Worm (Caenorhabditis elegans): ENCODE results near the gene srg-50.

Gene srg-50

DNA sequence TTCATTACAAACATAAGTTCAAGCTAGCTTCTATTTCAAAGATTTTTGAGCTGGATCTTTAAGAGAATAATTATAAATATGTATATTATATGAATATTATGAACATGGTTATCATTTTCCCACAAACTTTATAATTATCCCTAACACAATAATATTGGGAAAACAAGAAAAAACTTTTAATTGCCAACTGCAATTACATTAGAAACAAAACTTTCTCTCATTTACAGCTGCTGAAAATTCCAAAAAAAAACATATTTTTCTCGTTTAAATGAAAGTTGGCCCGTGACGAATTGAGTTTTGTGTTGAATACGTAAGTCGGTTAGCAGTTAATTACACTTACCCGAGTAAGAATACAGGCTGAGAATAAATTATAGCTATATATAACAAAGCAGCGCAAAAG lies 12.3 kb downstream of the srg-50 start:
- TF ChIP-seq ztf-23 (GFP tag; IDR thresholded peaks at IDR 0.05): no peak
- TF ChIP-seq ztf-29 (GFP tag; IDR thresholded peaks at IDR 0.05): no peak
- no peak for TF ChIP-seq T22C8.4 (GFP tag; IDR thresholded peaks at IDR 0.05)
- no peak for TF ChIP-seq flt-1 (GFP tag; IDR thresholded peaks at IDR 0.05)

DNA sequence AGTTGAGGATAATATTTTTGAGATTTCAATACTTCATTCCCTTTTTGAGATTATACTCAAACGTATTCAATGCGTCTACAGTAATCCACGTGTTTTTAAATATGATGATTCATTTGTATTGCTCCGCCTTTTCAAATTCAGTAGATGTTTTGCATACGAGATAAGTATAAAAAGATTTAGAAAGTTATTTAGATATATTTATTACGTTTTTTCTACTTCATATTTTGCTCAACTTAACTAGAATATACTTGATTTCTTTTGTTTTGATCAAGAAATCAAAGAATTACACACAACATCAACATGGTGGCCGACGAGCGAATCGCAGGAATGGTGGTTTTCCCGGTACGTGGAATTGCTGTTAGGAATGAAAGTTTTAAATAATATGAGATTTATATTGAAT lies 17.3 kb downstream of the srg-50 start, which contains the start of gene srx-50:
srx-50 (plus strand) TSS at position 301 of the 400 bp plus-strand sequence.
- no peak for TF ChIP-seq T22C8.4 (GFP tag; IDR thresholded peaks at IDR 0.05)
- TF ChIP-seq tab-1 (GFP tag; IDR thresholded peaks at IDR 0.05): no peak
- no peak for TF ChIP-seq flt-1 (GFP tag; IDR thresholded peaks at IDR 0.05)
- TF ChIP-seq ztf-23 (GFP tag; IDR thresholded peaks at IDR 0.05): no peak

DNA sequence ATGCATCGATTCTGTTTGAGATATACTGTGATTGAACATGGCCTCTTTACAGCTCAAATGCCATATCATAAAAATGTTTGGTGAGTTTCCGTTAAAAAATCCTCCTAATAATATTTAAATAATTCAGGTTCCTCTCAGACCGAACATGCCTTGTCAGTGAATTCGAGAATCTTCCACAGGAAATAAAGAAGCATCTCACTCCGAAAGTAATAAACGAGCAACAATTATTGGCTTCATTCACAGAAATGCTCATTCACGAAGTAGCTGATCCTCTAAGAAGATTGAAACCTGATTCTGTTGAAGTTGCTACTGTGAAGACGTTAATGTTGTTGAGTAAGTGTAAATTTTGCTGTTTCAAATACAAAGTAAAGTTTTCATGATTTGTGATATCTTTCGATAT lies 22.8 kb downstream of the srg-50 start:
- TF ChIP-seq med-1 (GFP tag; optimal IDR thresholded peaks at IDR 0.05; ENCODE audit: insufficient read depth): no peak
- TF ChIP-seq ztf-23 (GFP tag; IDR thresholded peaks at IDR 0.05): no peak
- no peak for TF ChIP-seq T22C8.4 (GFP tag; IDR thresholded peaks at IDR 0.05)
- TF ChIP-seq flt-1 (GFP tag; IDR thresholded peaks at IDR 0.05): no peak
- TF ChIP-seq cog-1 (tag; optimal IDR thresholded peaks at IDR 0.05): no peak
- TF ChIP-seq tab-1 (GFP tag; IDR thresholded peaks at IDR 0.05): no peak
- TF ChIP-seq ref-1 (GFP tag; conservative IDR thresholded peaks at IDR 0.05): no peak
- no peak for TF ChIP-seq klf-2 (GFP tag; conservative IDR thresholded peaks at IDR 0.05)
- TF ChIP-seq ztf-29 (GFP tag; IDR thresholded peaks at IDR 0.05): no peak

DNA sequence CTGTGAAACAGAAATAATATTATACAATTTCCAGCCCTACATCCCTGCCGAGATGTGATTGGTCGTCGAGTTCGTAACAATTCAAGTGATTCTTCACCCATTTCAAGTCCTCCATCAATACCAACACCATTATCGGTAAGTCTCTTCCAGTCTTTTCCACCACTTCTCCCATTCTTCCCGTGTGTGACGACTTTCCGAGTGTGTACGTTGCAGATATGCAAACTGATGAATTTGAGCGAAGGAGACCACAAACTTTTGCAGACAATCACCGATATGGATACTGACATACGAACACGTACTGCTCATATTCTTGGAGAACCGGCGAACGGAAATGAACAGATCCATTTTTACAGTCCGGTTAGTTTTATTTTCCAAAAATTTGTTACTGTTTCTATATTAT lies 23.4 kb downstream of the srg-50 start:
- TF ChIP-seq ztf-23 (GFP tag; IDR thresholded peaks at IDR 0.05) (no peak), ztf-29 (GFP tag; IDR thresholded peaks at IDR 0.05) (no peak), ref-1 (GFP tag; conservative IDR thresholded peaks at IDR 0.05) (no peak), tab-1 (GFP tag; IDR thresholded peaks at IDR 0.05) (no peak), T22C8.4 (GFP tag; IDR thresholded peaks at IDR 0.05) (no peak), flt-1 (GFP tag; IDR thresholded peaks at IDR 0.05) (no peak), med-1 (GFP tag; optimal IDR thresholded peaks at IDR 0.05; ENCODE audit: insufficient read depth) (no peak), klf-2 (GFP tag; conservative IDR thresholded peaks at IDR 0.05) (no peak), cog-1 (tag; optimal IDR thresholded peaks at IDR 0.05) (no peak)

DNA sequence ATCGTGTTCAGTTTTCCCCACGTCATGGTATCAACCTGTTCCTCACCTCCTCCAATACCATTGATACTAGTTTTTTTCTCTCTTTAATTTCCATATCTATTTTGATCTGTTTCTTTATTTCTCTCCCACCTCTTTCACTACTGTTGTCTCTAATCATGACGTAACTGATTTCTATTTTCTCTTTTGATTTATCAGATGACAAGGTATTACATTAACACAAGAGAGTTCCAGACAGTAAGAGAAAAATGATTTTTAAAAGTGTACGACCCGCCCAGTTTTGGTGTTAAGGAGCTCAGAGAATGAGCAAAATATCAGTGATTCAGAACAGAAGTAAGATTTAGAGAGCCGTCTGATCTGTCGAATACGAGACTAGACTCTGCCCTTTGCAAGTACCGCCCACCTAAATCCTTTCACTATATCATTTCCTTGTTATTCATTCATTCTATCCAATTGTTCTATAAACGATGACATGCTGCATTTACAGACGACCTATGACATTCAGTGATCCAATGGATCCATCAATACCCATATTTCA lies 25.2 kb downstream of the srg-50 start, which contains the start of gene nhr-105:
nhr-105 (plus strand) TSS at position 485 of the 535 bp plus-strand sequence.
- no peak for TF ChIP-seq tab-1 (GFP tag; IDR thresholded peaks at IDR 0.05)
- TF ChIP-seq ref-1 (GFP tag; conservative IDR thresholded peaks at IDR 0.05): no peak
- TF ChIP-seq ztf-29 (GFP tag; IDR thresholded peaks at IDR 0.05): no peak
- no peak for TF ChIP-seq klf-2 (GFP tag; conservative IDR thresholded peaks at IDR 0.05)
- no peak for TF ChIP-seq ztf-23 (GFP tag; IDR thresholded peaks at IDR 0.05)
- no peak for TF ChIP-seq med-1 (GFP tag; optimal IDR thresholded peaks at IDR 0.05; ENCODE audit: insufficient read depth)
- no peak for TF ChIP-seq flt-1 (GFP tag; IDR thresholded peaks at IDR 0.05)
- no peak for TF ChIP-seq cog-1 (tag; optimal IDR thresholded peaks at IDR 0.05)
- no peak for TF ChIP-seq T22C8.4 (GFP tag; IDR thresholded peaks at IDR 0.05)

DNA sequence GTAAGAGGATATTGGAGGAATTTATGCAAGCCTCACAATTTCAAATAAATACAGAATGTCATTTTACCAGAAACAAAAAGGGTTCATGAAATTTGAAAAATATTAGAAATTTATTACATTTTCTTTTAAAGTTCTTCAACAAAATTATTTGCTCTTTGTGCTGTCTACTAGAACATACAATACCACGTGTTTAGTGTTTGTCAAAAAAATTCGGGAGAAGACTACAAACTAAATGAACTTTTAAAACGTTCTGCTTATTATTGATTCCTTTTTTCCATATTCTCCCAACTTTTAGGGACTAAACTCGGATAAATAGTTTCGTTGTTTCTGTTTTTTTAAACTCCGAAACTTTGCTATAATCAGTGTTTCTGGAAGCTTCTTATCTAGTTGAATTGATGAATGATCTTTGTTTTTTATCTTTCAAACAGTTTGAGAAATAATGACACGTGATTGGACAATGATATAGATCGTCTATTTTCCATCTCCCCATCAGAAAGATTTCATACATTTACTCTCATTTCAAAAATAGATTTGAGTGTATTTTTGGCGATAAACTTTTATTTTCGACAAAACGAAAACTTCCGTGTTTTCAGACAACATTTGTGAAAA lies 26.2 kb downstream of the srg-50 start:
- TF ChIP-seq ztf-29 (GFP tag; IDR thresholded peaks at IDR 0.05) (no peak), flt-1 (GFP tag; IDR thresholded peaks at IDR 0.05) (no peak), ref-1 (GFP tag; conservative IDR thresholded peaks at IDR 0.05) (no peak)

DNA sequence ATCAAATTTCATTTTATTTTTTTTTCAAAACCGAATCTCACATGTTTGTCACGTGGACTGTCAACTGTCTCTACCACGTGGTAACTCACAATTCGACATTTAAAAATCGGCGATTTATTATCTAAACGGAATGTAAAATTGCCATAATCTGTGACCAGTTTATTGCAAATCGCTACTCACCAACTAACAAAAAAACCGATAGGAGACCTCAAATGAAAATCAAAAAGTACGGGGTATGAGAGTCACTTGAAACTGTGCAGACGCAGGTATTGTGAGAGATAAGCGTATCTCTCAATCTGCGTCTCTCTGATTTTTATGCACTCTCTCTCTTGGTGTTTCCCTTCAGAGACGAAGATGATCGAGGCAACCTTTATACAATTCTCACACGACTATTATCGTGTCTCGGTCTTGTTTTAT lies 27.2 kb downstream of the srg-50 start:
- TF ChIP-seq flt-1 (GFP tag; IDR thresholded peaks at IDR 0.05) (no peak), tab-1 (GFP tag; IDR thresholded peaks at IDR 0.05) (no peak), T22C8.4 (GFP tag; IDR thresholded peaks at IDR 0.05) (no peak), cog-1 (tag; optimal IDR thresholded peaks at IDR 0.05) (no peak)

DNA sequence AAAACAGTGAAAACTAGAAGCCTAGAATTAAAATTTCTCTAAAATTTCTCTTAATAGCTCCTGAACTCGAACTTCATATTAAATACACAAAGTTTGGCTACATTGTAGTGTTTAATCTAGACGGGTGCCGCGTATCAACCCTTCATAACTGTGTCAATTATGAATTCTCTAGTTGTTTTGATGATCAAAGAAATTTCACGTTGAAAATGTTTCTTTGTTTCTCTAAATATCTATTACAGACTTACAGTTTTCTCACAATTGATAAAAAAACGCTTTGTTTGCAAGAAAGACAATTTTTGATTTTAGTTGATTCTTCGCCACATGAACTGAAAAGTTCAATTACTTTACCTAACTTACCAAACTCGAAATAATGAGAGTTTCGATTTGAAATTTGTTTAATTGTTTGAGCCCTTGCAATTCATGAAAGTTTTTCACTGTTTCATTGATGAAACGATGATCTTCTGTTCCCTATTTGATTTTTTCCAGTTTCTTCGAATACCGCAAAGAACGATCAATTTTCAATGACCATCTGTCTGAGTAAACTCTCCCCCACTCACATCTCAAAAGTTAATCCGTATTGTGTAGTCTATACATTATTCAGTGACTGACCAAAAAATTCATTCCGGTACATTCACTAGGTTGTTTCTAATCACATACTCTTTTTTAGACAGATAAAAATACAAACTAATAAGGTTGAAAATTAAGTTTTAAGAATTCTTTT lies 28.2 kb downstream of the srg-50 start:
- TF ChIP-seq flt-1 (GFP tag; IDR thresholded peaks at IDR 0.05): no peak
- no peak for TF ChIP-seq ref-1 (GFP tag; conservative IDR thresholded peaks at IDR 0.05)
- TF ChIP-seq tab-1 (GFP tag; IDR thresholded peaks at IDR 0.05): no peak
- no peak for TF ChIP-seq med-1 (GFP tag; optimal IDR thresholded peaks at IDR 0.05; ENCODE audit: insufficient read depth)
- TF ChIP-seq ztf-23 (GFP tag; IDR thresholded peaks at IDR 0.05): no peak
- TF ChIP-seq klf-2 (GFP tag; conservative IDR thresholded peaks at IDR 0.05): no peak
- TF ChIP-seq T22C8.4 (GFP tag; IDR thresholded peaks at IDR 0.05): no peak
- TF ChIP-seq cog-1 (tag; optimal IDR thresholded peaks at IDR 0.05): no peak
- TF ChIP-seq ztf-29 (GFP tag; IDR thresholded peaks at IDR 0.05): no peak

DNA sequence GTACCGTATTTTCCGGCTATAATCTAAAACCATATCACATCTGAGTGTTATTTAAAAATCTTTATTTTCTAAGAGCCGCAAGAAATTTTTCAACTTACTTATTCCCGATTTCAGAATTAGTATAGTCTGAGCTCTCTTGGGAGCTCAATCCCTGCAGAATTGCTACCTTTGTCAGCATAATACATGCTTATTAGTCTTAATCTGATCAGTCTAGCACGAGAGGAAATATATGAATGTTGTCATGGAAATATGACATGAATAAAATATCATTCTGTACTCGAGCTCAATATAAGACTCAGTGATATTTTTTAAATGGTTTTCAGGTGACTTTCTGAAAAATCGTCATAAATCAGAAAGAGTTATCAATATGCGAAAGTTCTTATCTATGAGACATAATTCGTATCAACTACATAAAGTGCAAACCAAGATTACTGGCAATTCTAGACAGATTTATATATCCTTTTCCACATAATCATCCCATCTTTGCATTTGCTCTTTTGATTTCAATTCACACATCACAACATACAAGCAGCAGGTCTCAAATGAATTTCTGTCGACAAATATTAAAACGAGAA lies 29.5 kb downstream of the srg-50 start:
- TF ChIP-seq klf-2 (GFP tag; conservative IDR thresholded peaks at IDR 0.05): no peak
- TF ChIP-seq ztf-29 (GFP tag; IDR thresholded peaks at IDR 0.05): no peak
- no peak for TF ChIP-seq ref-1 (GFP tag; conservative IDR thresholded peaks at IDR 0.05)
- TF ChIP-seq T22C8.4 (GFP tag; IDR thresholded peaks at IDR 0.05): no peak
- no peak for TF ChIP-seq ztf-23 (GFP tag; IDR thresholded peaks at IDR 0.05)
- no peak for TF ChIP-seq cog-1 (tag; optimal IDR thresholded peaks at IDR 0.05)
- TF ChIP-seq med-1 (GFP tag; optimal IDR thresholded peaks at IDR 0.05; ENCODE audit: insufficient read depth): no peak
- TF ChIP-seq tab-1 (GFP tag; IDR thresholded peaks at IDR 0.05): no peak
- no peak for TF ChIP-seq flt-1 (GFP tag; IDR thresholded peaks at IDR 0.05)
